Worm (Caenorhabditis elegans) whole organism, L2 larva: ENCODE results near the gene acer-1.

Experiments
- C34F6.9 ChIP-seq: fragments of 150-350 bp; optimal IDR thresholded peaks from 2 replicates; lab custom pipeline; 2014; ENCODE audit warnings: missing biosample characterization, missing genetic modification characterization
- F13H6.1 ChIP-seq: sonication (generic microtip); optimal IDR thresholded peaks from 2 replicates; lab custom pipeline; 2016; ENCODE audit warnings: missing genetic modification characterization, missing compliant biosample characterization
- R02D3.7 ChIP-seq: fragments of 150-350 bp; optimal IDR thresholded peaks from 2 replicates; lab custom pipeline; 2014; ENCODE audit warnings: missing biosample characterization, missing genetic modification characterization
- Y55F3AM.14 ChIP-seq: fragments of 200-800 bp; sonication (Bioruptor generic); optimal IDR thresholded peaks from 2 replicates; lab custom pipeline; 2018; ENCODE audit warnings: mild to moderate bottlenecking, missing genetic modification characterization, missing compliant biosample characterization
- ZK546.5 ChIP-seq: sonication (generic microtip); optimal IDR thresholded peaks from 2 replicates; lab custom pipeline; 2017; ENCODE audit warnings: missing biosample characterization, missing genetic modification characterization
- alr-1 ChIP-seq: fragments of 150-350 bp; optimal IDR thresholded peaks from 2 replicates; lab custom pipeline; 2014; ENCODE audit warnings: missing biosample characterization, missing genetic modification characterization
- aly-2 ChIP-seq: fragments of 150-350 bp; optimal IDR thresholded peaks from 2 replicates; lab custom pipeline; 2014; ENCODE audit warnings: missing biosample characterization, missing genetic modification characterization
- ama-1 ChIP-seq: fragments of 150-350 bp; optimal IDR thresholded peaks from 2 replicates; lab custom pipeline; 2018; ENCODE audit warnings: inconsistent platforms
- blmp-1 ChIP-seq: sonication (generic microtip); optimal IDR thresholded peaks from 2 replicates; lab custom pipeline; 2017; ENCODE audit warnings: missing genetic modification characterization, mild to moderate bottlenecking, missing compliant biosample characterization, antibody characterized with exemption, moderate library complexity; ENCODE audit not compliant: insufficient read depth
- ceh-16 ChIP-seq: fragments of 150-350 bp; optimal IDR thresholded peaks from 2 replicates; lab custom pipeline; 2014; ENCODE audit warnings: missing biosample characterization, missing genetic modification characterization
- ceh-82 ChIP-seq: fragments of 150-350 bp; optimal IDR thresholded peaks from 2 replicates; lab custom pipeline; 2014; ENCODE audit warnings: missing biosample characterization, missing genetic modification characterization
- crh-2 ChIP-seq: sonication (generic microtip); optimal IDR thresholded peaks from 2 replicates; lab custom pipeline; 2017; ENCODE audit warnings: missing biosample characterization, missing genetic modification characterization
- dmd-4 ChIP-seq: sonication (generic microtip); optimal IDR thresholded peaks from 2 replicates; lab custom pipeline; 2017; ENCODE audit warnings: missing biosample characterization, missing genetic modification characterization
- egl-27 ChIP-seq: sonication (generic microtip); optimal IDR thresholded peaks from 3 replicates; lab custom pipeline; 2017; ENCODE audit warnings: missing biosample characterization, missing genetic modification reagents, missing genetic modification characterization
- elt-1 ChIP-seq: fragments of 150-350 bp; optimal IDR thresholded peaks from 2 replicates; lab custom pipeline; 2014; ENCODE audit warnings: missing biosample characterization, missing genetic modification characterization
- elt-3 ChIP-seq: sonication (generic microtip); optimal IDR thresholded peaks from 2 replicates; lab custom pipeline; 2017; ENCODE audit warnings: missing biosample characterization, missing genetic modification characterization
- fos-1 ChIP-seq: fragments of 150-350 bp; optimal IDR thresholded peaks from 2 replicates; lab custom pipeline; 2014; ENCODE audit warnings: missing biosample characterization, missing genetic modification characterization
- gmeb-1 ChIP-seq: fragments of 150-350 bp; optimal IDR thresholded peaks from 2 replicates; lab custom pipeline; 2014; ENCODE audit warnings: missing biosample characterization, missing genetic modification characterization
- lin-11 ChIP-seq: fragments of 150-350 bp; sonication (generic microtip); optimal IDR thresholded peaks from 2 replicates; lab custom pipeline; 2014; ENCODE audit warnings: missing biosample characterization, missing genetic modification characterization, inconsistent platforms, mixed read lengths
- lin-13 ChIP-seq: fragments of 150-350 bp; optimal IDR thresholded peaks from 2 replicates; lab custom pipeline; 2014; ENCODE audit warnings: missing biosample characterization, missing genetic modification reagents, missing genetic modification characterization
- lin-39 ChIP-seq: fragments of 150-350 bp; optimal IDR thresholded peaks from 2 replicates; lab custom pipeline; 2014; ENCODE audit warnings: missing biosample characterization, missing genetic modification reagents, missing genetic modification characterization
- lsy-2 ChIP-seq, 2 experiments: fragments of 150-350 bp in 1 of 2; sonication (generic microtip) in 1 of 2; optimal IDR thresholded peaks; 2 replicates each; lab custom pipeline; 2014 to 2017; ENCODE audit warnings: missing biosample characterization in 2 of 2, missing genetic modification characterization in 2 of 2
- mab-5 ChIP-seq: fragments of 150-350 bp; optimal IDR thresholded peaks from 2 replicates; lab custom pipeline; 2014; ENCODE audit warnings: missing biosample characterization, missing genetic modification characterization
- mbf-1 ChIP-seq: sonication (generic microtip); optimal IDR thresholded peaks from 2 replicates; lab custom pipeline; 2017; ENCODE audit warnings: missing biosample characterization, missing genetic modification characterization
- mdl-1 ChIP-seq, 2 experiments: fragments of 150-350 bp in 1 of 2; sonication (generic microtip) in 1 of 2; optimal IDR thresholded peaks; 2 replicates each; lab custom pipeline; 2017; ENCODE audit warnings: missing biosample characterization in 2 of 2, missing genetic modification characterization in 2 of 2
- nhr-10 ChIP-seq: sonication (generic microtip); optimal IDR thresholded peaks from 2 replicates; lab custom pipeline; 2017; ENCODE audit warnings: missing biosample characterization, missing genetic modification characterization
- nhr-11 ChIP-seq: fragments of 150-350 bp; optimal IDR thresholded peaks from 2 replicates; lab custom pipeline; 2014; ENCODE audit warnings: missing biosample characterization, missing genetic modification characterization
- nhr-12 ChIP-seq: fragments of 150-350 bp; optimal IDR thresholded peaks from 2 replicates; lab custom pipeline; 2014; ENCODE audit warnings: missing biosample characterization, missing genetic modification characterization
- nhr-129 ChIP-seq: fragments of 150-350 bp; optimal IDR thresholded peaks from 2 replicates; lab custom pipeline; 2014; ENCODE audit warnings: missing biosample characterization, missing genetic modification characterization
- nhr-21 ChIP-seq: fragments of 150-350 bp; optimal IDR thresholded peaks from 2 replicates; lab custom pipeline; 2014; ENCODE audit warnings: missing biosample characterization, missing genetic modification characterization
- nhr-23 ChIP-seq: fragments of 150-350 bp; optimal IDR thresholded peaks from 2 replicates; lab custom pipeline; 2014; ENCODE audit warnings: missing biosample characterization, missing genetic modification reagents, missing genetic modification characterization
- nhr-237 ChIP-seq: fragments of 150-350 bp; optimal IDR thresholded peaks from 2 replicates; lab custom pipeline; 2014; ENCODE audit warnings: missing biosample characterization, missing genetic modification characterization
- nhr-25 ChIP-seq: fragments of 150-350 bp; sonication (generic microtip); optimal IDR thresholded peaks from 3 replicates; lab custom pipeline; 2014; ENCODE audit warnings: missing biosample characterization, missing genetic modification characterization
- nhr-6 ChIP-seq: fragments of 150-350 bp; optimal IDR thresholded peaks from 2 replicates; lab custom pipeline; 2014; ENCODE audit warnings: missing biosample characterization, missing genetic modification characterization
- nhr-77 ChIP-seq: fragments of 150-350 bp; optimal IDR thresholded peaks from 2 replicates; lab custom pipeline; 2014; ENCODE audit warnings: missing biosample characterization, missing genetic modification characterization
- peb-1 ChIP-seq: fragments of 150-350 bp; optimal IDR thresholded peaks from 2 replicates; lab custom pipeline; 2014; ENCODE audit warnings: missing biosample characterization, missing genetic modification characterization
- sem-4 ChIP-seq: fragments of 150-350 bp; optimal IDR thresholded peaks from 2 replicates; lab custom pipeline; 2014; ENCODE audit warnings: missing biosample characterization, missing genetic modification reagents, missing genetic modification characterization
- skn-1 ChIP-seq: sonication (generic microtip); optimal IDR thresholded peaks from 2 replicates; lab custom pipeline; 2017; ENCODE audit warnings: missing biosample characterization, missing genetic modification characterization
- sma-3 ChIP-seq: sonication (generic microtip); optimal IDR thresholded peaks from 2 replicates; lab custom pipeline; 2016; ENCODE audit warnings: missing genetic modification reagents, missing genetic modification characterization, missing compliant biosample characterization
- sma-9 ChIP-seq, 2 experiments: fragments of 150-350 bp in 1 of 2; sonication (generic microtip) in 1 of 2; optimal IDR thresholded peaks; 2 replicates each; lab custom pipeline; 2014 to 2016; ENCODE audit warnings: missing genetic modification characterization in 2 of 2, mild to moderate bottlenecking in 1 of 2, missing biosample characterization in 1 of 2, missing compliant biosample characterization in 1 of 2, missing genetic modification reagents in 1 of 2, moderate library complexity in 1 of 2
- snpc-4 ChIP-seq: fragments of 150-350 bp; optimal IDR thresholded peaks from 2 replicates; lab custom pipeline; 2014; ENCODE audit warnings: missing biosample characterization, missing genetic modification characterization
- unc-39 ChIP-seq: fragments of 150-350 bp; optimal IDR thresholded peaks from 2 replicates; lab custom pipeline; 2014; ENCODE audit warnings: missing biosample characterization, missing genetic modification characterization
- unc-55 ChIP-seq: fragments of 150-350 bp; sonication (generic microtip); optimal IDR thresholded peaks from 3 replicates; lab custom pipeline; 2014; ENCODE audit warnings: missing biosample characterization, missing genetic modification reagents, missing genetic modification characterization
- unc-62 ChIP-seq: fragments of 150-350 bp; optimal IDR thresholded peaks from 2 replicates; lab custom pipeline; 2014; ENCODE audit warnings: missing biosample characterization, missing genetic modification reagents, missing genetic modification characterization
- zag-1 ChIP-seq: fragments of 150-350 bp; optimal IDR thresholded peaks from 2 replicates; lab custom pipeline; 2014; ENCODE audit warnings: missing biosample characterization, missing genetic modification characterization
- ztf-1 ChIP-seq: fragments of 200-800 bp; sonication (Bioruptor generic); conservative IDR thresholded peaks from 2 replicates; pipeline ENCODE4 v1.3.6; 2022; ENCODE audit warnings: missing genetic modification characterization, missing compliant biosample characterization
- ztf-11 ChIP-seq: sonication (generic microtip); optimal IDR thresholded peaks from 2 replicates; lab custom pipeline; 2017; ENCODE audit warnings: missing biosample characterization, missing genetic modification characterization
- ztf-4 ChIP-seq: fragments of 150-350 bp; optimal IDR thresholded peaks from 2 replicates; lab custom pipeline; 2014; ENCODE audit warnings: missing biosample characterization, missing genetic modification characterization

The acer-1 gene

ce11 chrII:6889580-6889922 is 649 bp downstream of the acer-1 start:
- TF ChIP-seq gmeb-1 (tag; lab: Kevin White, UChicago) (peak; percentile 15), fos-1 (tag; lab: Kevin White, UChicago) (no peak), blmp-1 (tag; lab: Kevin White, UChicago) (no peak)
- TF ChIP-seq, all 48 proteins: peak for 1

- TF ChIP-seq ama-1 (lab: Kevin White, UChicago) (peak; percentile 81), nhr-11 (tag; lab: Kevin White, UChicago) (no peak), dmd-4 (tag; lab: Kevin White, UChicago) (no peak), ceh-16 (tag; lab: Kevin White, UChicago) (peak; percentile 3)
Observed at ce11 chrII:6888661-6889579, 1.3 kb downstream of the acer-1 start.

ce11 chrII:6888211-6888610 is 2.0 kb downstream of the acer-1 start:
- TF ChIP-seq ZK546.5 (tag; lab: Kevin White, UChicago) (no peak), C34F6.9 (peak; percentile 16), ceh-16 (tag; lab: Kevin White, UChicago) (no peak), elt-3 (tag; lab: Kevin White, UChicago) (no peak), egl-27 (tag; lab: Kevin White, UChicago) (no peak), lin-13 (peak; percentile 68), nhr-10 (tag; lab: Kevin White, UChicago) (no peak), nhr-12 (no peak), zag-1 (tag; lab: Kevin White, UChicago) (no peak), peb-1 (no peak), fos-1 (tag; lab: Kevin White, UChicago) (no peak), nhr-23 (tag; lab: Kevin White, UChicago) (no peak), unc-62 (GFP tag; lab: Kevin White, UChicago) (no peak), nhr-77 (tag; lab: Kevin White, UChicago) (no peak), R02D3.7 (no peak), nhr-25 (tag; lab: Kevin White, UChicago) (peak; percentile 25), sma-3 (GFP tag; lab: Kevin White, UChicago) (peak; percentile 36), aly-2 (tag; lab: Kevin White, UChicago) (no peak), crh-2 (tag; lab: Kevin White, UChicago) (peak; percentile 79), Y55F3AM.14 (GFP tag; lab: Kevin White, UChicago) (peak; percentile 42), lin-39 (tag; lab: Kevin White, UChicago) (no peak), skn-1 (tag; lab: Kevin White, UChicago) (no peak), F13H6.1 (tag; lab: Kevin White, UChicago) (peak; percentile 35), unc-39 (no peak), mbf-1 (tag; lab: Kevin White, UChicago) (no peak), nhr-237 (tag; lab: Kevin White, UChicago) (no peak), mab-5 (tag; lab: Kevin White, UChicago) (peak; percentile 3), nhr-6 (peak; percentile 46), ztf-11 (tag; lab: Kevin White, UChicago) (no peak), elt-1 (no peak), nhr-11 (tag; lab: Kevin White, UChicago) (no peak), dmd-4 (tag; lab: Kevin White, UChicago) (no peak), alr-1 (no peak), snpc-4 (no peak), sma-9 (GFP tag; optimal IDR thresholded peaks at IDR 0.05; lab: Kevin White, UChicago) (peak; percentile 49), sma-9 (tag; optimal IDR thresholded peaks at IDR 0.05; lab: Kevin White, UChicago) (no peak), ama-1 (lab: Kevin White, UChicago) (peak; percentile 63), blmp-1 (tag; lab: Kevin White, UChicago) (no peak), nhr-129 (peak; percentile 36), ceh-82 (tag; lab: Kevin White, UChicago) (no peak), mdl-1 (tag; optimal IDR thresholded peaks at IDR 0.05; lab: Kevin White, UChicago) (no peak), lin-11 (no peak), gmeb-1 (tag; lab: Kevin White, UChicago) (peak; percentile 62), unc-55 (GFP tag; lab: Kevin White, UChicago) (peak; percentile 18), nhr-21 (tag; lab: Kevin White, UChicago) (no peak), ztf-1 (GFP tag; lab: Robert Waterston, UW) (no peak), sem-4 (tag; lab: Kevin White, UChicago) (peak; percentile 32), lsy-2 (tag; optimal IDR thresholded peaks at IDR 0.05; lab: Kevin White, UChicago) (peak in 1 of 2 experiments; percentile 74), ztf-4 (tag; lab: Kevin White, UChicago) (peak; percentile 89)
